Fruit fly (Drosophila melanogaster) whole organism: ENCODE data around the gene CG2129.

Source experiments
- CG8478 ChIP-seq: fragments of >200 bp; optimal IDR thresholded peaks from 2 replicates; lab custom pipeline; 2018; ENCODE audit warnings: inconsistent platforms
- pan ChIP-seq: fragments of >200 bp; optimal IDR thresholded peaks from 2 replicates; lab custom pipeline; 2017
- usp ChIP-seq: fragments of >200 bp; optimal IDR thresholded peaks from 2 replicates; lab custom pipeline; 2017; ENCODE audit warnings: missing biosample characterization, missing genetic modification characterization, mixed read lengths

DNA sequence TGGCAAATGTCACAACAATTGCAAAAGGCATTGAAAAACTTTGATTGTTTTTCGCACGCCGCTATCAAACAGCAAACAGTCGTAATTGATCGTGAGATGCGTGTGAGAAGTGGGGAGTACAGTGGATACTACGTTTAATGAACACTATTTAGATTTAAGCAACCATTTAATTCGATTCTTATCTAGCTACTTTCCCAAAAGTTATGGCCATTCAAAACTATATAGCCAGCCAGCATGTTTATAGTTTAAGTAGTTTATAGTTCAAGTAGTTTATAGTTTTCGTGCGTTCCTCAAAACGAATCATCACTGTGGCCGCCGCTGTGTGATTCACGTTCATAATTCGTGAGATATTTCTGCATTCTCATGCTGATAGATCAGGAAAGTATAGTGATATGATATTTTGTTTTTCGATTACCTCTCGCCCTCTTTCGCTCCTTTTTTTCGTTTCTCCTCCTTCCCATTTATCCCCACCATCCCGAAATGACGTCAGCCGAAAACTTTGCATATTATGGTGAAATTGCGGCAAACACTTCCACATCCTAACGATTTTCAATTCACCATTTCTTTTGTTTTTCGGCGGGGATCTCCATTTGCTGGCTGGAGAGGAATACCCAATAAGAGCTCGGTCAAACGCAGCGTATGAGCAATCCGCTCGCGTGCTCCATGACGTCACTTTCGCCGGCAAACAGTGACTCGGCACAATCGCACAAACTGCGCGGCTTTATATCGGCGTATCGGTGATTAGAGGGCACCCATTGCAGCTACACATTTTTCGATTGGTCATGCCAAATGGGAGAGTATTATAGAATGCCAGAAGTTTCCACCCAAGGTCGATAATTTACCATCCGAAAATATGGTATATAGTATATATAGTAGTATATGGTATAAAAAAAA is 32.0 kb upstream of the CG2129 start:
- TF ChIP-seq usp (GFP tag; lab: Kevin White, UChicago) (no peak), pan (lab: Kevin White, UChicago) (no peak), CG8478 (no peak)
